Fruit fly (Drosophila melanogaster) whole organism, prepupa: ENCODE measurements around the gene pzg.

Source experiments
- pdm3 ChIP-seq: fragments of 200-800 bp; sonication (Bioruptor generic); optimal IDR thresholded peaks from 3 replicates; lab custom pipeline; 2016; ENCODE audit warnings: missing biosample characterization, missing genetic modification characterization
- salr ChIP-seq, 2 experiments: fragments of 200-800 bp; sonication (Bioruptor generic); optimal IDR thresholded peaks; 3 replicates each; lab custom pipeline; 2016 to 2018; ENCODE audit warnings: missing biosample characterization in 2 of 2, missing genetic modification characterization in 2 of 2, mild to moderate bottlenecking in 1 of 2

DNA sequence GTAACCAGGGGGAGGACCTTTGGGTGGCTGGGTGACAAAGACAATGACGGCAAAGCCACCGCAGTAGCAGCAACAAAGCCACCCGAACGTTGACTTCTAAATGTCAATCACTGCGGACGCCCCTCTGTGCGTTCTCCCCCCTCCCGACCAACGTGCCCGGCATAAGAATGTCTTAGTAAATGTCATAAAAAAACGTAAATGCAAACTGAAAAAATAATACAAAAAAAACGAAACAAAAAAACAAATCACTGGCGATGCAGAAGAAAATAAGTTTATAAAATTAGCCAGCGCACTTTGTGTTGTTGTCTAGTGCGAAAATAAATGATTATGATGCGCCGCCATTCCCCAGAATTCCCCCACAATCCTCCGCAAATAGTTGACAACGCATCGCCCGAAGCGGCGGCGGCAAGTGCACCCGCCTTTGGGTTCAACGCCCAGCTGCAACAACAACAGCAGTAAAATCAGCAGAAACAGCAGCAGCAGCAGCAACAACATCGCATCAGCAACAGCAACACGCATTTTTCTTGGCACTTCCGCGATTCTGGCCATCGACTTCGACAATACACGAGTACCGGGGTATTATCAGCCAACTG lies 48.8 kb upstream of the pzg start:
- TF ChIP-seq pdm3 (GFP tag; lab: Kevin White, UChicago) (no peak), salr (GFP tag; optimal IDR thresholded peaks at IDR 0.05; lab: Kevin White, UChicago) (peak in 1 of 2 experiments; percentile 70)
